Worm (Caenorhabditis elegans) whole organism, L1 larva: ENCODE results near the gene rom-2.

ENCODE experiments used
- nhr-11 ChIP-seq: fragments of 150-350 bp; optimal IDR thresholded peaks from 2 replicates; lab custom pipeline; 2014; ENCODE audit warnings: missing biosample characterization, missing genetic modification characterization
- nhr-76 ChIP-seq: sonication (generic microtip); optimal IDR thresholded peaks from 2 replicates; lab custom pipeline; 2017; ENCODE audit warnings: missing biosample characterization, missing genetic modification characterization
- sox-4 ChIP-seq: sonication (generic microtip); optimal IDR thresholded peaks from 2 replicates; lab custom pipeline; 2016; ENCODE audit warnings: missing genetic modification characterization, missing compliant biosample characterization
- tbx-2 ChIP-seq: sonication (generic microtip); optimal IDR thresholded peaks from 2 replicates; lab custom pipeline; 2016; ENCODE audit warnings: missing genetic modification characterization, missing compliant biosample characterization
- unc-30 ChIP-seq: sonication (generic microtip); optimal IDR thresholded peaks from 2 replicates; lab custom pipeline; 2017; ENCODE audit warnings: missing biosample characterization, missing genetic modification characterization
- unc-62 ChIP-seq: fragments of 150-350 bp; optimal IDR thresholded peaks from 2 replicates; lab custom pipeline; 2014; ENCODE audit warnings: missing biosample characterization, missing genetic modification reagents, missing genetic modification characterization

ce11 chrIII:9583224-9583623, 12.2 kb downstream of the rom-2 start:
- TF ChIP-seq sox-4 (no peak), nhr-76 (tag; lab: Kevin White, UChicago) (no peak), tbx-2 (tag; lab: Kevin White, UChicago) (no peak), nhr-11 (tag; lab: Kevin White, UChicago) (no peak), unc-62 (no peak), unc-30 (tag; lab: Kevin White, UChicago) (no peak)
